Worm (Caenorhabditis elegans) whole organism, early embryonic: ENCODE measurements around the gene mtm-6.

Experiments
- B0310.2 ChIP-seq: sonication (generic microtip); optimal IDR thresholded peaks from 2 replicates; lab custom pipeline; 2016; ENCODE audit warnings: mild to moderate bottlenecking, missing genetic modification characterization, missing compliant biosample characterization
- F13C5.2 ChIP-seq: sonication (generic microtip); optimal IDR thresholded peaks from 2 replicates; lab custom pipeline; 2017; ENCODE audit warnings: mild to moderate bottlenecking, missing genetic modification characterization, inconsistent platforms, missing compliant biosample characterization
- aly-1 ChIP-seq: sonication (generic microtip); optimal IDR thresholded peaks from 2 replicates; lab custom pipeline; 2016; ENCODE audit warnings: missing genetic modification characterization, missing compliant biosample characterization
- ama-1 ChIP-seq: fragments of 150-350 bp; optimal IDR thresholded peaks from 2 replicates; lab custom pipeline; 2014
- ceh-13 ChIP-seq: fragments of 200-800 bp; sonication (Bioruptor generic); optimal IDR thresholded peaks from 2 replicates; lab custom pipeline; 2018; ENCODE audit warnings: mild to moderate bottlenecking, missing genetic modification characterization, missing compliant biosample characterization
- ceh-36 ChIP-seq: sonication (generic microtip); optimal IDR thresholded peaks from 2 replicates; lab custom pipeline; 2016; ENCODE audit warnings: missing genetic modification characterization, inconsistent platforms, missing compliant biosample characterization
- ets-7 ChIP-seq: sonication (generic microtip); optimal IDR thresholded peaks from 2 replicates; lab custom pipeline; 2016; ENCODE audit warnings: missing genotype, missing genetic modification characterization, missing compliant biosample characterization
- flt-1 ChIP-seq: fragments of 200-800 bp; sonication (Bioruptor generic); IDR thresholded peaks from 2 replicates; pipeline ENCODE4 v1.3.6; 2022; ENCODE audit warnings: missing genetic modification characterization, missing compliant biosample characterization
- hmbx-1 ChIP-seq: sonication (generic microtip); optimal IDR thresholded peaks from 2 replicates; lab custom pipeline; 2016; ENCODE audit warnings: mild to moderate bottlenecking, missing genetic modification characterization, missing compliant biosample characterization
- hmg-4 ChIP-seq: fragments of 200-800 bp; sonication (Bioruptor generic); optimal IDR thresholded peaks from 2 replicates; lab custom pipeline; 2018; ENCODE audit warnings: mild to moderate bottlenecking, missing genetic modification characterization, missing compliant biosample characterization
- pes-1 ChIP-seq: fragments of 200-800 bp; sonication (Bioruptor generic); IDR thresholded peaks from 2 replicates; pipeline ENCODE4 v1.3.6; 2022; ENCODE audit warnings: missing genetic modification reagents, missing genetic modification characterization, missing compliant biosample characterization
- scrt-1 ChIP-seq: fragments of 200-800 bp; sonication (Bioruptor generic); IDR thresholded peaks from 2 replicates; pipeline ENCODE4 v1.3.6; 2022; ENCODE audit warnings: missing genetic modification characterization, missing compliant biosample characterization
- sea-1 ChIP-seq: fragments of 200-800 bp; sonication (Bioruptor generic); conservative IDR thresholded peaks from 2 replicates; pipeline ENCODE4 v1.3.6; 2022; ENCODE audit warnings: missing genetic modification characterization, missing compliant biosample characterization
- tbx-37 ChIP-seq: fragments of 200-800 bp; sonication (Bioruptor generic); conservative IDR thresholded peaks from 2 replicates; pipeline ENCODE4 v1.3.6; 2022; ENCODE audit warnings: missing genetic modification reagents, missing genetic modification characterization, missing compliant biosample characterization
- tra-4 ChIP-seq: sonication (generic microtip); optimal IDR thresholded peaks from 2 replicates; lab custom pipeline; 2017; ENCODE audit warnings: missing genetic modification characterization, missing compliant biosample characterization

mtm-6 gene

DNA sequence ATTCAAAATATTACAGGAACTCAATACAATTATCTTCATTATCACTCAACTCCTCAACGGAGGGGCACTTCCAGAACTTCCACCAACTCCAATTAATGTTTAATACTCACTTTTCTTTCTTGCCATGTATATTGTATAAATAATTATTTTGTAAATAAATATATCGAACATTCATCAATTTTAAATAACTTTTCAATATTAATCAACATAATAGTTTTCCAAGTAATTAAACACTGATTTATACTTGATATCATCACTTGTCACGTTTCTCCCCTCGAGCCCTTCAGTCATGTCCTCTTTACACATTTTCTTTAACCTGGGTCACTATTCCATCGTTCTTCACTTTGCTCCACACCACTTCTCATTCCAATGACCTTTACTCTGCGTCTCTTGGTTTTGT, 56.0 kb downstream of the mtm-6 start, which contains the start of gene mig-18:
Gene mig-18, plus strand, starts transcription at position 301 of the 400 bp plus-strand sequence.
- no peak for TF ChIP-seq ama-1 (lab: Kevin White, UChicago)
- TF ChIP-seq B0310.2 (tag; lab: Kevin White, UChicago), result no peak
- no peak for TF ChIP-seq sea-1 (GFP tag; lab: Robert Waterston, UW)
- TF ChIP-seq hmbx-1 (tag; lab: Kevin White, UChicago), result no peak
- no peak for TF ChIP-seq pes-1
- TF ChIP-seq tbx-37 (GFP tag; lab: Robert Waterston, UW), result no peak
- no peak for TF ChIP-seq ets-7 (tag; lab: Kevin White, UChicago)
- TF ChIP-seq hmg-4 (GFP tag; lab: Kevin White, UChicago), result no peak
- no peak for TF ChIP-seq aly-1 (tag; lab: Kevin White, UChicago)
- TF ChIP-seq ceh-36, result no peak
- no peak for TF ChIP-seq ceh-13 (GFP tag; lab: Kevin White, UChicago)
- no peak for TF ChIP-seq tra-4 (tag; lab: Kevin White, UChicago)
- no peak for TF ChIP-seq flt-1
- TF ChIP-seq F13C5.2 (tag; lab: Kevin White, UChicago), result no peak

DNA sequence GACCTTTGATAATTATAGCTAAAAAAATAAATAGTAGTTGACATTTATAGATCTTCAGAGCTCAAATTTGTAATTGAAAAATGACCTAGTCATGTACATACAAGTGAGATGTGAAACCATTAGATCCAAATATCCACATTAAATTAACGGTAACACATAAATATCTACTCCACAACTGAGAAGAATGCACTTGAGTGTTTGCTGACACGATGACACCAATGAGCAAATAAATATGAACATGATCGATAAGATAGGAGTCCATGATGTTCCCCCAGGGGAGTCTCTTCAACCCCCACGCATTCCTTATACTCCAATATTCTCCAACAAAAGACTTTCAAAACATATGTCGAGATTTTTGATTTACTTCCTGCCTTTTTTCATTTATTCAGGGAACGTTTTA, 57.5 kb downstream of the mtm-6 start, which contains the start of gene ttr-52:
Gene ttr-52, plus strand, starts transcription at position 301 of the 400 bp plus-strand sequence.
- TF ChIP-seq aly-1 (tag; lab: Kevin White, UChicago) (no peak), F13C5.2 (tag; lab: Kevin White, UChicago) (no peak), scrt-1 (GFP tag; lab: Robert Waterston, UW) (no peak), tbx-37 (GFP tag; lab: Robert Waterston, UW) (no peak), tra-4 (tag; lab: Kevin White, UChicago) (no peak), sea-1 (GFP tag; lab: Robert Waterston, UW) (no peak), ceh-36 (no peak), ceh-13 (GFP tag; lab: Kevin White, UChicago) (no peak), hmbx-1 (tag; lab: Kevin White, UChicago) (no peak), pes-1 (no peak), hmg-4 (GFP tag; lab: Kevin White, UChicago) (no peak), flt-1 (no peak), B0310.2 (tag; lab: Kevin White, UChicago) (no peak)
